Fruit fly (Drosophila melanogaster) whole organism, embryonic: ENCODE data around the gene kdn.

ENCODE experiments used
- B-H2 ChIP-seq: fragments of 200-800 bp; sonication (Bioruptor generic); optimal IDR thresholded peaks from 2 replicates; lab custom pipeline; 2018; ENCODE audit warnings: missing biosample characterization, mild to moderate bottlenecking, missing genetic modification characterization
- BEAF-32 ChIP-seq: fragments of 200-800 bp; sonication (Bioruptor generic); optimal IDR thresholded peaks from 3 replicates; lab custom pipeline; 2017; ENCODE audit warnings: missing biosample characterization, missing genetic modification characterization, mild to moderate bottlenecking, moderate library complexity, missing genetic modification reagents
- CG15479 ChIP-seq: fragments of 200-800 bp; sonication (Bioruptor generic); optimal IDR thresholded peaks from 3 replicates; lab custom pipeline; 2019; ENCODE audit warnings: missing biosample characterization, mild to moderate bottlenecking, missing genetic modification characterization, moderate library complexity
- CG16813 ChIP-seq: fragments of 200-800 bp; sonication (Bioruptor generic); IDR thresholded peaks from 3 replicates; pipeline ENCODE4 v1.3.6; 2022; ENCODE audit warnings: missing biosample characterization, missing genetic modification characterization; ENCODE audit not compliant: partially characterized antibody
- CG17328 ChIP-seq: fragments of 200-800 bp; sonication (Bioruptor generic); IDR thresholded peaks from 2 replicates; pipeline ENCODE4 v1.3.6; 2022; ENCODE audit warnings: missing biosample characterization, missing genetic modification characterization
- CG17359 ChIP-seq: fragments of 200-800 bp; sonication (Bioruptor generic); optimal IDR thresholded peaks from 3 replicates; lab custom pipeline; 2018; ENCODE audit warnings: missing biosample characterization, mild to moderate bottlenecking, missing genetic modification characterization, moderate library complexity
- CG17912 ChIP-seq: fragments of 200-800 bp; sonication (Bioruptor generic); optimal IDR thresholded peaks from 2 replicates; lab custom pipeline; 2018; ENCODE audit warnings: missing biosample characterization, mild to moderate bottlenecking, missing genetic modification characterization
- CG2120 ChIP-seq: fragments of 200-800 bp; sonication (Bioruptor generic); optimal IDR thresholded peaks from 3 replicates; lab custom pipeline; 2016; ENCODE audit warnings: missing biosample characterization, missing genetic modification characterization
- CG34224 ChIP-seq: fragments of 200-800 bp; sonication (Bioruptor generic); IDR thresholded peaks from 3 replicates; pipeline ENCODE4 v1.3.6; 2022; ENCODE audit warnings: missing biosample characterization, missing genetic modification characterization; ENCODE audit not compliant: partially characterized antibody
- CG4424 ChIP-seq: fragments of 200-800 bp; sonication (Bioruptor generic); optimal IDR thresholded peaks from 3 replicates; lab custom pipeline; 2016; ENCODE audit warnings: missing biosample characterization, missing genetic modification characterization
- CG6791 ChIP-seq: fragments of 200-800 bp; sonication (Bioruptor generic); IDR thresholded peaks from 3 replicates; pipeline ENCODE4 v1.3.6; 2022; ENCODE audit warnings: missing biosample characterization, missing genetic modification characterization; ENCODE audit not compliant: partially characterized antibody
- CG7745 ChIP-seq: fragments of 200-800 bp; sonication (Bioruptor generic); optimal IDR thresholded peaks from 2 replicates; lab custom pipeline; 2018; ENCODE audit warnings: missing biosample characterization, mild to moderate bottlenecking, missing genetic modification characterization, moderate library complexity
- CG7786 ChIP-seq: fragments of 200-800 bp; sonication (Bioruptor generic); optimal IDR thresholded peaks from 2 replicates; lab custom pipeline; 2016; ENCODE audit warnings: missing biosample characterization, missing genetic modification characterization
- CG8281 ChIP-seq: fragments of 200-800 bp; sonication (Bioruptor generic); optimal IDR thresholded peaks from 2 replicates; lab custom pipeline; 2018; ENCODE audit warnings: missing biosample characterization, mild to moderate bottlenecking, missing genetic modification characterization, moderate library complexity
- CG8290 ChIP-seq, 3 experiments: fragments of 200-800 bp; sonication (Bioruptor generic); optimal IDR thresholded peaks; 2 replicates each; lab custom pipeline; 2016 to 2019; ENCODE audit warnings: missing biosample characterization in 3 of 3, missing genetic modification characterization in 3 of 3, mild to moderate bottlenecking in 2 of 3, moderate library complexity in 1 of 3
- CG8765 ChIP-seq: fragments of 200-800 bp; sonication (Bioruptor generic); IDR thresholded peaks from 2 replicates; pipeline ENCODE4 v1.3.6; 2022; ENCODE audit warnings: missing biosample characterization, missing genetic modification characterization
- CG8944 ChIP-seq: fragments of 200-800 bp; sonication (Bioruptor generic); optimal IDR thresholded peaks from 3 replicates; lab custom pipeline; 2016; ENCODE audit warnings: missing biosample characterization, missing genetic modification characterization
- CG9932 ChIP-seq: fragments of 200-800 bp; sonication (Bioruptor generic); IDR thresholded peaks from 2 replicates; pipeline ENCODE4 v1.3.6; 2022; ENCODE audit warnings: missing biosample characterization, missing genetic modification characterization
- CoRest ChIP-seq: fragments of 200-800 bp; sonication (Bioruptor generic); optimal IDR thresholded peaks from 3 replicates; lab custom pipeline; 2018; ENCODE audit warnings: missing biosample characterization, mild to moderate bottlenecking, missing genetic modification characterization, moderate library complexity
- ERR ChIP-seq: fragments of 200-800 bp; sonication (Bioruptor generic); optimal IDR thresholded peaks from 2 replicates; lab custom pipeline; 2016; ENCODE audit warnings: missing biosample characterization, missing genetic modification characterization
- Ets65A ChIP-seq: fragments of 200-800 bp; sonication (Bioruptor generic); peaks from one replicate; lab custom pipeline; 2016; ENCODE audit warnings: missing biosample characterization, missing genetic modification characterization
- Nf-YA ChIP-seq: fragments of 200-800 bp; sonication (Bioruptor generic); IDR thresholded peaks from 2 replicates; pipeline ENCODE4 v1.3.6; 2022; ENCODE audit warnings: missing biosample characterization, missing genetic modification characterization
- Opbp ChIP-seq: fragments of 200-800 bp; sonication (Bioruptor generic); IDR thresholded peaks from 3 replicates; pipeline ENCODE4 v1.3.6; 2022; ENCODE audit warnings: missing biosample characterization, missing genetic modification characterization; ENCODE audit not compliant: partially characterized antibody
- PHDP ChIP-seq: fragments of 200-800 bp; sonication (Bioruptor generic); optimal IDR thresholded peaks from 3 replicates; lab custom pipeline; 2018; ENCODE audit warnings: missing biosample characterization, mild to moderate bottlenecking, missing genetic modification characterization, moderate library complexity
- Ravus ChIP-seq: fragments of 200-800 bp; sonication (Bioruptor generic); IDR thresholded peaks from 2 replicates; pipeline ENCODE4 v1.3.6; 2022; ENCODE audit warnings: missing biosample characterization, missing genetic modification characterization
- Rfx ChIP-seq: fragments of 200-800 bp; sonication (Bioruptor generic); IDR thresholded peaks from 2 replicates; pipeline ENCODE4 v1.3.6; 2022; ENCODE audit warnings: missing biosample characterization, missing genetic modification characterization
- Sox100B ChIP-seq: fragments of 200-800 bp; sonication (Bioruptor generic); optimal IDR thresholded peaks from 3 replicates; lab custom pipeline; 2018; ENCODE audit warnings: missing biosample characterization, mild to moderate bottlenecking, missing genetic modification characterization
- Usf ChIP-seq: fragments of 200-800 bp; sonication (Bioruptor generic); optimal IDR thresholded peaks from 2 replicates; lab custom pipeline; 2017; ENCODE audit warnings: missing genotype, missing biosample characterization, missing genetic modification characterization
- Xbp1 ChIP-seq: fragments of 200-800 bp; sonication (Bioruptor generic); optimal IDR thresholded peaks from 3 replicates; lab custom pipeline; 2016; ENCODE audit warnings: missing biosample characterization, mild to moderate bottlenecking, missing genetic modification characterization
- corto ChIP-seq: fragments of 200-800 bp; sonication (Bioruptor generic); optimal IDR thresholded peaks from 2 replicates; lab custom pipeline; 2016; ENCODE audit warnings: missing biosample characterization, mild to moderate bottlenecking, missing genetic modification characterization, moderate library complexity
- da ChIP-seq: fragments of 200-800 bp; sonication (Bioruptor generic); optimal IDR thresholded peaks from 2 replicates; lab custom pipeline; 2016; ENCODE audit warnings: missing biosample characterization, missing genetic modification characterization
- dysf ChIP-seq: fragments of 200-800 bp; sonication (Bioruptor generic); IDR thresholded peaks from 3 replicates; pipeline ENCODE4 v1.3.6; 2022; ENCODE audit warnings: missing biosample characterization, missing genetic modification characterization
- ewg ChIP-seq: fragments of 200-800 bp; sonication (Bioruptor generic); optimal IDR thresholded peaks from 3 replicates; lab custom pipeline; 2017; ENCODE audit warnings: mild to moderate bottlenecking, missing biosample characterization, missing genetic modification reagents, missing genetic modification characterization
- gem ChIP-seq: fragments of 200-800 bp; sonication (Bioruptor generic); optimal IDR thresholded peaks from 2 replicates; lab custom pipeline; 2019; ENCODE audit warnings: missing biosample characterization, mild to moderate bottlenecking, missing genetic modification characterization, moderate library complexity
- gro ChIP-seq: fragments of 200-800 bp; sonication (Bioruptor generic); optimal IDR thresholded peaks from 2 replicates; lab custom pipeline; 2016; ENCODE audit warnings: missing biosample characterization, missing genetic modification characterization
- her ChIP-seq: fragments of 200-800 bp; sonication (Bioruptor generic); optimal IDR thresholded peaks from 2 replicates; lab custom pipeline; 2016; ENCODE audit warnings: missing biosample characterization, missing genetic modification characterization
- hkb ChIP-seq, 2 experiments: fragments of 200-800 bp in 1 of 2; fragments of >200 bp in 1 of 2; sonication (Bioruptor generic) in 1 of 2; IDR thresholded peaks in 1 of 2; optimal IDR thresholded peaks in 1 of 2; 2 replicates each; pipeline versions ENCODE4 v1.3.6 to Lab custom; 2017 to 2022; ENCODE audit warnings: missing biosample characterization in 1 of 2, missing genetic modification characterization in 1 of 2
- ind ChIP-seq: fragments of 200-800 bp; sonication (Bioruptor generic); optimal IDR thresholded peaks from 3 replicates; lab custom pipeline; 2016; ENCODE audit warnings: missing biosample characterization, missing genetic modification characterization
- phol ChIP-seq: fragments of 200-800 bp; sonication (Bioruptor generic); optimal IDR thresholded peaks from 3 replicates; lab custom pipeline; 2018; ENCODE audit warnings: missing biosample characterization, mild to moderate bottlenecking, missing genetic modification characterization, moderate library complexity
- prd ChIP-seq, 3 experiments: fragments of >200 bp in 2 of 3; fragments of 200-800 bp in 1 of 3; sonication (Bioruptor generic) in 1 of 3; optimal IDR thresholded peaks in 2 of 3; IDR thresholded peaks in 1 of 3; 2 replicates in 2 of 3; 3 replicates in 1 of 3; pipeline versions ENCODE4 v1.3.6 to Lab custom; 2017 to 2022; ENCODE audit warnings: missing biosample characterization in 1 of 3, missing genetic modification characterization in 1 of 3
- run ChIP-seq: fragments of 200-800 bp; sonication (Bioruptor generic); optimal IDR thresholded peaks from 3 replicates; lab custom pipeline; 2018; ENCODE audit warnings: missing biosample characterization, mild to moderate bottlenecking, missing genetic modification characterization
- sc ChIP-seq, 3 experiments: fragments of >200 bp in 2 of 3; fragments of 200-800 bp in 1 of 3; sonication (Bioruptor generic) in 1 of 3; optimal IDR thresholded peaks; 2 replicates in 2 of 3; 3 replicates in 1 of 3; lab custom pipeline; 2017; ENCODE audit warnings: mild to moderate bottlenecking in 1 of 3, missing biosample characterization in 1 of 3, missing genetic modification characterization in 1 of 3, missing genetic modification reagents in 1 of 3
- sens ChIP-seq: fragments of 200-800 bp; sonication (Bioruptor generic); peaks from one replicate; lab custom pipeline; 2016; ENCODE audit warnings: missing biosample characterization, missing genetic modification characterization
- sens-2 ChIP-seq: fragments of 200-800 bp; sonication (Bioruptor generic); IDR thresholded peaks from 2 replicates; pipeline ENCODE4 v1.3.6; 2022; ENCODE audit warnings: missing biosample characterization, missing genetic modification characterization
- sob ChIP-seq: fragments of 200-800 bp; sonication (Bioruptor generic); IDR thresholded peaks from 2 replicates; pipeline ENCODE4 v1.3.6; 2022; ENCODE audit warnings: missing biosample characterization, missing genetic modification characterization
- stwl ChIP-seq: fragments of 200-800 bp; sonication (Bioruptor generic); optimal IDR thresholded peaks from 3 replicates; lab custom pipeline; 2018; ENCODE audit warnings: missing biosample characterization, mild to moderate bottlenecking, missing genetic modification characterization, moderate library complexity
- tx ChIP-seq: fragments of 200-800 bp; sonication (Bioruptor generic); optimal IDR thresholded peaks from 2 replicates; lab custom pipeline; 2016; ENCODE audit warnings: missing biosample characterization, missing genetic modification characterization
- vnd ChIP-seq: fragments of 200-800 bp; sonication (Bioruptor generic); IDR thresholded peaks from 3 replicates; pipeline ENCODE4 v1.3.6; 2022; ENCODE audit warnings: missing biosample characterization, missing genetic modification characterization; ENCODE audit not compliant: partially characterized antibody

Gene kdn

dm6 chrX:6346926-6347367 is 3.5 kb upstream of the kdn start, which contains the start of gene CG3847 (continued):
- TF ChIP-seq CG8281 = no peak
- TF ChIP-seq CG17328 = peak; percentile 27; the same call in 1 of the 2 replicates
- no peak for TF ChIP-seq vnd (GFP tag; lab: Robert Waterston, UW)
- peak; percentile 90 for TF ChIP-seq stwl (tag; lab: Kevin White, UChicago)
- no peak for TF ChIP-seq CG4424 (GFP tag; lab: Kevin White, UChicago)
- TF ChIP-seq Sox100B = no peak
- TF ChIP-seq corto (GFP tag; lab: Kevin White, UChicago) = no peak
- TF ChIP-seq CG9932 = peak; percentile 63
- no peak for TF ChIP-seq CG8765
- TF ChIP-seq Ets65A = peak; percentile 88
- TF ChIP-seq CG7786 (GFP tag; lab: Kevin White, UChicago) = peak; percentile 35
- TF ChIP-seq phol (tag; lab: Kevin White, UChicago) = peak; percentile 99
- peak; percentile 57 for TF ChIP-seq B-H2 (GFP tag; lab: Kevin White, UChicago)
- peak; percentile 71 for TF ChIP-seq BEAF-32 (GFP tag; lab: Kevin White, UChicago)
- TF ChIP-seq Usf = no peak
- no peak for TF ChIP-seq ewg
- TF ChIP-seq CG16813 (GFP tag; lab: Robert Waterston, UW) = peak; percentile 73
- TF ChIP-seq hkb (optimal IDR thresholded peaks at IDR 0.05; lab: Kevin White, UChicago) = no peak
- TF ChIP-seq hkb (GFP tag; IDR thresholded peaks at IDR 0.05; lab: Robert Waterston, UW) = peak; percentile 39
- TF ChIP-seq gro (GFP tag; lab: Kevin White, UChicago) = peak; percentile 69
- TF ChIP-seq CG34224 (GFP tag; lab: Robert Waterston, UW) = peak; percentile 43; the same call in 1 of the 3 replicates
- TF ChIP-seq Nf-YA (GFP tag; lab: Robert Waterston, UW) = no peak
- TF ChIP-seq CG17359 (tag; lab: Kevin White, UChicago) = peak; percentile 17
- peak; percentile 48 for TF ChIP-seq ERR (GFP tag; lab: Kevin White, UChicago)
- no peak for TF ChIP-seq PHDP (tag; lab: Kevin White, UChicago)
- TF ChIP-seq dysf (GFP tag; lab: Robert Waterston, UW) = peak; percentile 41; the same call in 1 of the 3 replicates
- TF ChIP-seq CG15479 (GFP tag; lab: Kevin White, UChicago) = no peak
- TF ChIP-seq CG8944 = peak; percentile 22
- no peak for TF ChIP-seq prd (optimal IDR thresholded peaks at IDR 0.05; lab: Kevin White, UChicago)
- TF ChIP-seq prd (GFP tag; IDR thresholded peaks at IDR 0.05; lab: Robert Waterston, UW) = 0 out of 3 replicates have a peak, but pooled peaks have one; percentile 29
- peak; percentile 18 for TF ChIP-seq gem (tag; lab: Kevin White, UChicago)
- TF ChIP-seq run (tag; lab: Kevin White, UChicago) = no peak
- peak; percentile 71; the same call in 2 of the 3 replicates for TF ChIP-seq CG6791
- TF ChIP-seq da (GFP tag; lab: Kevin White, UChicago) = peak; percentile 27
- no peak for TF ChIP-seq CG7745 (tag; lab: Kevin White, UChicago)
- TF ChIP-seq sob (GFP tag; lab: Robert Waterston, UW) = peak; percentile 72
- TF ChIP-seq sc (optimal IDR thresholded peaks at IDR 0.05; lab: Kevin White, UChicago) = no peak
- no peak for TF ChIP-seq sc (GFP tag; optimal IDR thresholded peaks at IDR 0.05; lab: Kevin White, UChicago)
- peak; percentile 54 for TF ChIP-seq CoRest
- peak; percentile 46 for TF ChIP-seq CG8290 (GFP tag; optimal IDR thresholded peaks at IDR 0.05; lab: Kevin White, UChicago)
- peak in 1 of 2 experiments; percentile 74 for TF ChIP-seq CG8290 (tag; optimal IDR thresholded peaks at IDR 0.05; lab: Kevin White, UChicago)
- TF ChIP-seq ind (GFP tag; lab: Kevin White, UChicago) = peak; percentile 26
- TF ChIP-seq sens (GFP tag; lab: Kevin White, UChicago) = peak; percentile 90
- peak; percentile 70 for TF ChIP-seq Rfx (GFP tag; lab: Robert Waterston, UW)
- no peak for TF ChIP-seq tx (GFP tag; lab: Kevin White, UChicago)
- TF ChIP-seq Ravus (GFP tag; lab: Robert Waterston, UW) = no peak
- TF ChIP-seq Xbp1 (GFP tag; lab: Kevin White, UChicago) = peak; percentile 48
- TF ChIP-seq sens-2 = no peak
- peak; percentile 51 for TF ChIP-seq CG2120 (GFP tag; lab: Kevin White, UChicago)
- TF ChIP-seq CG17912 = peak; percentile 26
- TF ChIP-seq Opbp (GFP tag; lab: Robert Waterston, UW) = peak; percentile 70
- TF ChIP-seq her (GFP tag; lab: Kevin White, UChicago) = peak; percentile 70
